Worm (Caenorhabditis elegans) whole organism, L4/young adult: Measurements from ENCODE around the gene nhr-143.

Experiments used
- W03F9.2 ChIP-seq: fragments of 150-350 bp; optimal IDR thresholded peaks from 2 replicates; lab custom pipeline; 2014; ENCODE audit warnings: missing biosample characterization, missing genetic modification characterization
- dao-5 ChIP-seq: sonication (generic microtip); optimal IDR thresholded peaks from 2 replicates; lab custom pipeline; 2016; ENCODE audit warnings: missing genotype, missing genetic modification characterization, moderate library complexity, missing compliant biosample characterization
- him-1 ChIP-seq: sonication (generic microtip); optimal IDR thresholded peaks from 2 replicates; lab custom pipeline; 2016; ENCODE audit warnings: missing genotype, missing genetic modification reagents, missing genetic modification characterization, missing compliant biosample characterization

DNA sequence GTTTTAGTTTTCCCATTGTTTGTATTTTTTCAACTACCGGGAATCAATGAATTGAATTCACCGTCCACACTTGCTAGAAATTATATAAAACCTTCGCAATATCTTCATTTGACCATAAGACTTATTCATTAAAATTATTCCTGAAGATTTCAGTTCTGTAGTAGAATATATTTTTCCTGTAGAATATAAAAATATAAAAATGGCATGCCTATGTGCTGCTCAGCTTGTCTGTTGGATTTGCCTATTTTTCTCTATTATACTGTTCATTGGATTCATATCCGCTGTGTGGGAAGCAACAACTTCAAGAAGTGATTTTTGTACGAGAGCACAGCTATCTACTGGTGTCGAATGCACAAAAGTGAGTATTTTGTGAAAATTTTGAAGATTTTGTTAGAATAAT lies 16.9 kb upstream of the nhr-143 start, which contains the start of gene F59E11.6:
- TF ChIP-seq him-1 (tag; lab: Kevin White, UChicago) (no peak), dao-5 (no peak), W03F9.2 (tag; lab: Kevin White, UChicago) (no peak)
